Fruit fly (Drosophila melanogaster) whole organism, adult: ENCODE results near the gene CG11249.
A peak's percentile ranks its signal among the peaks of the same experiment; 100 is the strongest.

Experiments used
- CG11617 ChIP-seq: fragments of 200-800 bp; sonication (Bioruptor generic); optimal IDR thresholded peaks from 2 replicates; lab custom pipeline; 2017; ENCODE audit warnings: mild to moderate bottlenecking, missing biosample characterization, missing genetic modification reagents, missing genetic modification characterization
- CG12768 ChIP-seq: fragments of 200-800 bp; sonication (Bioruptor generic); optimal IDR thresholded peaks from 2 replicates; lab custom pipeline; 2017; ENCODE audit warnings: missing biosample characterization, missing genetic modification characterization, mild to moderate bottlenecking, moderate library complexity, missing genetic modification reagents
- CG14711 ChIP-seq: fragments of 200-800 bp; sonication (Bioruptor generic); optimal IDR thresholded peaks from 2 replicates; lab custom pipeline; 2018; ENCODE audit warnings: missing biosample characterization, mild to moderate bottlenecking, missing genetic modification characterization, moderate library complexity
- CG1620 ChIP-seq: fragments of 200-800 bp; sonication (Bioruptor generic); optimal IDR thresholded peaks from 2 replicates; lab custom pipeline; 2016; ENCODE audit warnings: missing biosample characterization, missing genetic modification characterization
- CG33017 ChIP-seq: fragments of 200-800 bp; sonication (Bioruptor generic); optimal IDR thresholded peaks from 2 replicates; lab custom pipeline; 2018; ENCODE audit warnings: missing biosample characterization, mild to moderate bottlenecking, missing genetic modification characterization, moderate library complexity
- CG5204 ChIP-seq: fragments of 200-800 bp; sonication (Bioruptor generic); optimal IDR thresholded peaks from 2 replicates; lab custom pipeline; 2016; ENCODE audit warnings: missing biosample characterization, missing genetic modification characterization
- CG7045 ChIP-seq: fragments of 200-800 bp; sonication (Bioruptor generic); optimal IDR thresholded peaks from 2 replicates; lab custom pipeline; 2017; ENCODE audit warnings: missing biosample characterization, mild to moderate bottlenecking, missing genetic modification characterization
- CG7101 ChIP-seq: fragments of 200-800 bp; sonication (Bioruptor generic); optimal IDR thresholded peaks from 2 replicates; lab custom pipeline; 2018; ENCODE audit warnings: missing biosample characterization, mild to moderate bottlenecking, missing genetic modification characterization, moderate library complexity
- Clk ChIP-seq: fragments of 200-800 bp; sonication (Bioruptor generic); optimal IDR thresholded peaks from 2 replicates; lab custom pipeline; 2017; ENCODE audit warnings: missing biosample characterization, missing genetic modification characterization
- Crg-1 ChIP-seq: fragments of 200-800 bp; sonication (Bioruptor generic); optimal IDR thresholded peaks from 2 replicates; lab custom pipeline; 2016; ENCODE audit warnings: missing biosample characterization, missing genetic modification characterization
- Hr96 ChIP-seq: fragments of 200-800 bp; sonication (Bioruptor generic); optimal IDR thresholded peaks from 2 replicates; lab custom pipeline; 2016; ENCODE audit warnings: missing biosample characterization, missing genetic modification characterization
- Mnt ChIP-seq: fragments of 200-800 bp; sonication (Bioruptor generic); optimal IDR thresholded peaks from 2 replicates; lab custom pipeline; 2016; ENCODE audit warnings: missing biosample characterization, mild to moderate bottlenecking, missing genetic modification characterization
- bab1 ChIP-seq: fragments of 200-800 bp; sonication (Bioruptor generic); optimal IDR thresholded peaks from 3 replicates; lab custom pipeline; 2019; ENCODE audit warnings: missing biosample characterization, mild to moderate bottlenecking, missing genetic modification characterization, moderate library complexity
- cic ChIP-seq: fragments of 200-800 bp; sonication (Bioruptor generic); optimal IDR thresholded peaks from 2 replicates; lab custom pipeline; 2017; ENCODE audit warnings: missing biosample characterization, mild to moderate bottlenecking, missing genetic modification characterization, moderate library complexity
- cnc ChIP-seq, 2 experiments: fragments of >200 bp; optimal IDR thresholded peaks; 2 replicates each; lab custom pipeline; 2017
- kay ChIP-seq: fragments of 200-800 bp; sonication (Bioruptor generic); peaks from one replicate; lab custom pipeline; 2016; ENCODE audit warnings: missing biosample characterization, missing genetic modification characterization, borderline replicate concordance
- ovo ChIP-seq: fragments of 200-800 bp; sonication (Bioruptor generic); optimal IDR thresholded peaks from 2 replicates; lab custom pipeline; 2016; ENCODE audit warnings: missing biosample characterization, missing genetic modification characterization
- pad ChIP-seq: fragments of 200-800 bp; sonication (Bioruptor generic); optimal IDR thresholded peaks from 3 replicates; lab custom pipeline; 2017; ENCODE audit warnings: missing biosample characterization, missing genetic modification characterization, mild to moderate bottlenecking, moderate library complexity, missing genetic modification reagents
- tj ChIP-seq: fragments of 200-800 bp; sonication (Bioruptor generic); optimal IDR thresholded peaks from 3 replicates; lab custom pipeline; 2017; ENCODE audit warnings: missing biosample characterization, mild to moderate bottlenecking, missing genetic modification characterization, moderate library complexity
- toe ChIP-seq: fragments of 200-800 bp; sonication (Bioruptor generic); optimal IDR thresholded peaks from 2 replicates; lab custom pipeline; 2016; ENCODE audit warnings: missing biosample characterization, missing genetic modification characterization

Gene CG11249

dm6 chr3L:21651412-21651811 lies 20.5 kb upstream of the CG11249 start:
- no peak for TF ChIP-seq CG5204 (GFP tag; lab: Kevin White, UChicago)
- TF ChIP-seq CG1620: no peak
- no peak for TF ChIP-seq Mnt
- TF ChIP-seq Clk (GFP tag; lab: Kevin White, UChicago): no peak
- no peak for TF ChIP-seq CG7101 (tag; lab: Kevin White, UChicago)
- TF ChIP-seq CG12768 (GFP tag; lab: Kevin White, UChicago): no peak
- no peak for TF ChIP-seq Hr96 (GFP tag; lab: Kevin White, UChicago)
- TF ChIP-seq CG33017 (tag; lab: Kevin White, UChicago): no peak
- TF ChIP-seq CG11617: no peak
- TF ChIP-seq ovo (GFP tag; lab: Kevin White, UChicago): no peak
- no peak for TF ChIP-seq tj (GFP tag; lab: Kevin White, UChicago)

dm6 chr3L:21652124-21652523 lies 19.8 kb upstream of the CG11249 start:
- TF ChIP-seq cnc (optimal IDR thresholded peaks at IDR 0.05; lab: Kevin White, UChicago): no peak
- TF ChIP-seq Clk (GFP tag; lab: Kevin White, UChicago): no peak
- no peak for TF ChIP-seq CG7101 (tag; lab: Kevin White, UChicago)
- TF ChIP-seq CG33017 (tag; lab: Kevin White, UChicago): no peak

- peak; percentile 67 for TF ChIP-seq bab1 (GFP tag; lab: Kevin White, UChicago)
- TF ChIP-seq Clk (GFP tag; lab: Kevin White, UChicago): no peak
- TF ChIP-seq CG1620: peak; percentile 50
- no peak for TF ChIP-seq CG7045 (GFP tag; lab: Kevin White, UChicago)
- peak; percentile 10 for TF ChIP-seq kay (GFP tag; lab: Kevin White, UChicago)
- peak; percentile 47 for TF ChIP-seq CG5204 (GFP tag; lab: Kevin White, UChicago)
- no peak for TF ChIP-seq pad
- no peak for TF ChIP-seq Crg-1 (GFP tag; lab: Kevin White, UChicago)
- peak; percentile 0 for TF ChIP-seq ovo (GFP tag; lab: Kevin White, UChicago)
- TF ChIP-seq Hr96 (GFP tag; lab: Kevin White, UChicago): peak; percentile 58
- no peak for TF ChIP-seq CG7101 (tag; lab: Kevin White, UChicago)
- TF ChIP-seq toe (GFP tag; lab: Kevin White, UChicago): peak; percentile 32
- TF ChIP-seq CG14711 (tag; lab: Kevin White, UChicago): no peak
Measured at dm6 chr3L:21652768-21653167, 19.2 kb upstream of the CG11249 start.

dm6 chr3L:21666880-21667279 lies 5.1 kb upstream of the CG11249 start, which contains the start of gene Cpr78E:
Cpr78E (minus strand) TSS chr3L:21666980.
- TF ChIP-seq CG5204 (GFP tag; lab: Kevin White, UChicago) (no peak), Mnt (no peak), CG12768 (GFP tag; lab: Kevin White, UChicago) (no peak), CG1620 (no peak), CG33017 (tag; lab: Kevin White, UChicago) (no peak), CG11617 (no peak), CG7101 (tag; lab: Kevin White, UChicago) (no peak), tj (GFP tag; lab: Kevin White, UChicago) (no peak), Hr96 (GFP tag; lab: Kevin White, UChicago) (no peak), cnc (optimal IDR thresholded peaks at IDR 0.05; lab: Kevin White, UChicago) (no peak), Crg-1 (GFP tag; lab: Kevin White, UChicago) (no peak)

- TF ChIP-seq Clk (GFP tag; lab: Kevin White, UChicago): no peak
- TF ChIP-seq pad: no peak
- TF ChIP-seq cnc (optimal IDR thresholded peaks at IDR 0.05; lab: Kevin White, UChicago): no peak
- no peak for TF ChIP-seq CG7045 (GFP tag; lab: Kevin White, UChicago)
Measured at dm6 chr3L:21667530-21667929, 4.4 kb upstream of the CG11249 start.

- TF ChIP-seq CG1620 (peak; percentile 64), toe (GFP tag; lab: Kevin White, UChicago) (peak; percentile 82), Hr96 (GFP tag; lab: Kevin White, UChicago) (peak; percentile 66), CG12768 (GFP tag; lab: Kevin White, UChicago) (peak; percentile 51), CG7101 (tag; lab: Kevin White, UChicago) (peak; percentile 52), Mnt (peak; percentile 6), kay (GFP tag; lab: Kevin White, UChicago) (peak; percentile 62), bab1 (GFP tag; lab: Kevin White, UChicago) (peak; percentile 79), CG5204 (GFP tag; lab: Kevin White, UChicago) (peak; percentile 63), tj (GFP tag; lab: Kevin White, UChicago) (no peak), ovo (GFP tag; lab: Kevin White, UChicago) (no peak), CG14711 (tag; lab: Kevin White, UChicago) (peak; percentile 53), CG7045 (GFP tag; lab: Kevin White, UChicago) (peak; percentile 48), cnc (optimal IDR thresholded peaks at IDR 0.05; lab: Kevin White, UChicago) (no peak), Crg-1 (GFP tag; lab: Kevin White, UChicago) (peak; percentile 41), cic (GFP tag; lab: Kevin White, UChicago) (no peak), pad (peak; percentile 28), CG11617 (peak; percentile 66), CG33017 (tag; lab: Kevin White, UChicago) (peak; percentile 17), Clk (GFP tag; lab: Kevin White, UChicago) (no peak)
Measured at dm6 chr3L:21679687-21680086, 7.7 kb downstream of the CG11249 start, which contains the start of the genes Als2 and CG11248. Als2 (minus strand) TSS chr3L:21679755. CG11248 (plus strand) TSS chr3L:21680050.
